Fruit fly (Drosophila melanogaster) whole organism, embryonic: ENCODE data around the gene CDase.
A peak's percentile ranks its signal among the peaks of the same experiment; 100 is the strongest.

Source experiments
- Abd-B ChIP-seq: fragments of 200-800 bp; sonication (Bioruptor generic); optimal IDR thresholded peaks from 2 replicates; lab custom pipeline; 2018; ENCODE audit warnings: missing biosample characterization, mild to moderate bottlenecking, missing genetic modification characterization, moderate library complexity
- Ada2b ChIP-seq: fragments of 200-800 bp; sonication (Bioruptor generic); IDR thresholded peaks from 2 replicates; pipeline ENCODE4 v1.3.6; 2022; ENCODE audit warnings: missing biosample characterization, missing genetic modification characterization
- Aef1 ChIP-seq: fragments of 200-800 bp; sonication (Bioruptor generic); IDR thresholded peaks from 3 replicates; pipeline ENCODE4 v1.3.6; 2022; ENCODE audit warnings: missing biosample characterization, missing genetic modification characterization
- C15 ChIP-seq: fragments of 200-800 bp; sonication (Bioruptor generic); IDR thresholded peaks from 3 replicates; pipeline ENCODE4 v1.3.6; 2022; ENCODE audit warnings: missing biosample characterization, missing genetic modification characterization
- CG10431 ChIP-seq: fragments of 200-800 bp; sonication (Bioruptor generic); optimal IDR thresholded peaks from 3 replicates; lab custom pipeline; 2018; ENCODE audit warnings: missing biosample characterization, mild to moderate bottlenecking, missing genetic modification characterization
- CG11247 ChIP-seq: fragments of 200-800 bp; sonication (Bioruptor generic); IDR thresholded peaks from 2 replicates; pipeline ENCODE4 v1.3.6; 2022; ENCODE audit warnings: missing biosample characterization, missing genetic modification characterization
- CG13624 ChIP-seq: fragments of 200-800 bp; sonication (Bioruptor generic); optimal IDR thresholded peaks from 2 replicates; lab custom pipeline; 2016; ENCODE audit warnings: missing biosample characterization, missing genetic modification characterization
- CG1603 ChIP-seq: fragments of 200-800 bp; sonication (Bioruptor generic); optimal IDR thresholded peaks from 2 replicates; lab custom pipeline; 2019; ENCODE audit warnings: missing biosample characterization, mild to moderate bottlenecking, missing genetic modification characterization, moderate library complexity
- CG16779 ChIP-seq: fragments of 200-800 bp; sonication (Bioruptor generic); IDR thresholded peaks from 2 replicates; pipeline ENCODE4 v1.3.6; 2022; ENCODE audit warnings: missing biosample characterization, missing genetic modification characterization
- CG17912 ChIP-seq: fragments of 200-800 bp; sonication (Bioruptor generic); optimal IDR thresholded peaks from 2 replicates; lab custom pipeline; 2018; ENCODE audit warnings: missing biosample characterization, mild to moderate bottlenecking, missing genetic modification characterization
- CG18011 ChIP-seq: fragments of 200-800 bp; sonication (Bioruptor generic); optimal IDR thresholded peaks from 2 replicates; lab custom pipeline; 2017; ENCODE audit warnings: missing biosample characterization, missing genetic modification characterization, mild to moderate bottlenecking, moderate library complexity, missing genotype
- CG18619 ChIP-seq: fragments of 200-800 bp; sonication (Bioruptor generic); optimal IDR thresholded peaks from 3 replicates; lab custom pipeline; 2017; ENCODE audit warnings: missing biosample characterization, mild to moderate bottlenecking, missing genetic modification characterization
- CG4282 ChIP-seq: fragments of 200-800 bp; sonication (Bioruptor generic); optimal IDR thresholded peaks from 2 replicates; lab custom pipeline; 2016; ENCODE audit warnings: missing biosample characterization, missing genetic modification characterization
- CG4360 ChIP-seq: fragments of 200-800 bp; sonication (Bioruptor generic); IDR thresholded peaks from 2 replicates; pipeline ENCODE4 v1.3.6; 2022; ENCODE audit warnings: missing biosample characterization, missing genetic modification characterization
- CG4730 ChIP-seq: fragments of 200-800 bp; sonication (Bioruptor generic); IDR thresholded peaks from 2 replicates; pipeline ENCODE4 v1.3.6; 2022; ENCODE audit warnings: missing biosample characterization, missing genetic modification characterization
- CG5180 ChIP-seq: fragments of 200-800 bp; sonication (Bioruptor generic); optimal IDR thresholded peaks from 3 replicates; lab custom pipeline; 2017; ENCODE audit warnings: missing biosample characterization, missing genetic modification characterization, mild to moderate bottlenecking, moderate library complexity, missing genetic modification reagents
- CG6765 ChIP-seq: fragments of 200-800 bp; sonication (Bioruptor generic); optimal IDR thresholded peaks from 3 replicates; lab custom pipeline; 2017; ENCODE audit warnings: missing biosample characterization, mild to moderate bottlenecking, missing genetic modification characterization
- CG7786 ChIP-seq: fragments of 200-800 bp; sonication (Bioruptor generic); optimal IDR thresholded peaks from 2 replicates; lab custom pipeline; 2016; ENCODE audit warnings: missing biosample characterization, missing genetic modification characterization
- CG7987 ChIP-seq: fragments of 200-800 bp; sonication (Bioruptor generic); optimal IDR thresholded peaks from 2 replicates; lab custom pipeline; 2018; ENCODE audit warnings: missing biosample characterization, mild to moderate bottlenecking, missing genetic modification characterization, moderate library complexity
- CHES-1-like ChIP-seq: fragments of 200-800 bp; sonication (Bioruptor generic); optimal IDR thresholded peaks from 2 replicates; lab custom pipeline; 2016; ENCODE audit warnings: missing biosample characterization, missing genetic modification characterization
- CTCF ChIP-seq: fragments of 200-800 bp; sonication (Bioruptor generic); optimal IDR thresholded peaks from 2 replicates; lab custom pipeline; 2017; ENCODE audit warnings: missing biosample characterization, mild to moderate bottlenecking, missing genetic modification characterization, moderate library complexity
- Chrac-16 ChIP-seq: fragments of 200-800 bp; sonication (Bioruptor generic); optimal IDR thresholded peaks from 3 replicates; lab custom pipeline; 2016; ENCODE audit warnings: missing biosample characterization, missing genetic modification characterization
- D ChIP-seq, 2 experiments: fragments of 200-800 bp in 1 of 2; fragments of >200 bp in 1 of 2; sonication (Bioruptor generic) in 1 of 2; optimal IDR thresholded peaks; 2 replicates in 1 of 2; 3 replicates in 1 of 2; lab custom pipeline; 2017; ENCODE audit warnings: mild to moderate bottlenecking in 1 of 2, missing biosample characterization in 1 of 2, missing genetic modification characterization in 1 of 2, missing genetic modification reagents in 1 of 2
- Dek ChIP-seq: fragments of 200-800 bp; sonication (Bioruptor generic); optimal IDR thresholded peaks from 3 replicates; lab custom pipeline; 2019; ENCODE audit warnings: missing biosample characterization, mild to moderate bottlenecking, missing genetic modification characterization, moderate library complexity
- Doc3 ChIP-seq: fragments of 200-800 bp; sonication (Bioruptor generic); IDR thresholded peaks from 3 replicates; pipeline ENCODE4 v1.3.6; 2022; ENCODE audit warnings: missing biosample characterization, missing genetic modification characterization; ENCODE audit not compliant: partially characterized antibody
- Drgx ChIP-seq: fragments of 200-800 bp; sonication (Bioruptor generic); IDR thresholded peaks from 2 replicates; pipeline ENCODE4 v1.3.6; 2022; ENCODE audit warnings: missing biosample characterization, missing genetic modification characterization
- Med ChIP-seq: fragments of 200-800 bp; sonication (Bioruptor generic); peaks from one replicate; lab custom pipeline; 2016; ENCODE audit warnings: missing biosample characterization, missing genetic modification characterization, mild to moderate bottlenecking, inconsistent platforms, moderate library complexity
- NFAT ChIP-seq: fragments of 200-800 bp; sonication (Bioruptor generic); IDR thresholded peaks from 2 replicates; pipeline ENCODE4 v1.3.6; 2022; ENCODE audit warnings: missing biosample characterization, missing genetic modification characterization
- Poxn ChIP-seq: fragments of 200-800 bp; sonication (Bioruptor generic); IDR thresholded peaks from 2 replicates; pipeline ENCODE4 v1.3.6; 2022; ENCODE audit warnings: missing biosample characterization, missing genetic modification characterization
- Ptx1 ChIP-seq: fragments of 200-800 bp; sonication (Bioruptor generic); IDR thresholded peaks from 2 replicates; pipeline ENCODE4 v1.3.6; 2022; ENCODE audit warnings: missing biosample characterization, missing genetic modification characterization
- Rx ChIP-seq: fragments of 200-800 bp; sonication (Bioruptor generic); IDR thresholded peaks from 2 replicates; pipeline ENCODE4 v1.3.6; 2022; ENCODE audit warnings: missing biosample characterization, missing genetic modification characterization
- Ssrp ChIP-seq: fragments of 200-800 bp; sonication (Bioruptor generic); optimal IDR thresholded peaks from 2 replicates; lab custom pipeline; 2018; ENCODE audit warnings: missing biosample characterization, mild to moderate bottlenecking, missing genetic modification characterization, moderate library complexity
- btn ChIP-seq: fragments of 200-800 bp; sonication (Bioruptor generic); optimal IDR thresholded peaks from 2 replicates; lab custom pipeline; 2016; ENCODE audit warnings: missing biosample characterization, missing genetic modification characterization
- caup ChIP-seq: fragments of 200-800 bp; sonication (Bioruptor generic); optimal IDR thresholded peaks from 3 replicates; lab custom pipeline; 2017; ENCODE audit warnings: missing biosample characterization, mild to moderate bottlenecking, missing genetic modification characterization, moderate library complexity; ENCODE audit not compliant: severe bottlenecking
- chn ChIP-seq: fragments of 200-800 bp; sonication (Bioruptor generic); optimal IDR thresholded peaks from 2 replicates; lab custom pipeline; 2016; ENCODE audit warnings: missing biosample characterization, missing genetic modification characterization
- ci ChIP-seq: fragments of 200-800 bp; sonication (Bioruptor generic); IDR thresholded peaks from 3 replicates; pipeline ENCODE4 v1.3.6; 2022; ENCODE audit warnings: missing biosample characterization, missing genetic modification characterization
- esg ChIP-seq: fragments of 200-800 bp; sonication (Bioruptor generic); conservative IDR thresholded peaks from 2 replicates; pipeline ENCODE4 v1.3.6; 2022; ENCODE audit warnings: missing biosample characterization, missing genetic modification characterization
- gem ChIP-seq: fragments of 200-800 bp; sonication (Bioruptor generic); optimal IDR thresholded peaks from 2 replicates; lab custom pipeline; 2019; ENCODE audit warnings: missing biosample characterization, mild to moderate bottlenecking, missing genetic modification characterization, moderate library complexity
- grn ChIP-seq: fragments of 200-800 bp; sonication (Bioruptor generic); optimal IDR thresholded peaks from 3 replicates; lab custom pipeline; 2017; ENCODE audit warnings: missing biosample characterization, missing genetic modification characterization
- gro ChIP-seq: fragments of 200-800 bp; sonication (Bioruptor generic); optimal IDR thresholded peaks from 2 replicates; lab custom pipeline; 2016; ENCODE audit warnings: missing biosample characterization, missing genetic modification characterization
- jing ChIP-seq: fragments of 200-800 bp; sonication (Bioruptor generic); optimal IDR thresholded peaks from 2 replicates; lab custom pipeline; 2018; ENCODE audit warnings: missing biosample characterization, mild to moderate bottlenecking, missing genetic modification characterization
- ken ChIP-seq: fragments of 200-800 bp; sonication (Bioruptor generic); IDR thresholded peaks from 3 replicates; pipeline ENCODE4 v1.3.6; 2022; ENCODE audit warnings: missing biosample characterization, missing genetic modification characterization
- lmd ChIP-seq: fragments of 200-800 bp; sonication (Bioruptor generic); IDR thresholded peaks from 2 replicates; pipeline ENCODE4 v1.3.6; 2022; ENCODE audit warnings: missing biosample characterization, missing genetic modification characterization
- lola ChIP-seq, 3 experiments: fragments of >200 bp in 2 of 3; fragments of 200-800 bp in 1 of 3; sonication (Bioruptor generic) in 1 of 3; optimal IDR thresholded peaks; 2 replicates each; lab custom pipeline; 2017 to 2019; ENCODE audit warnings: missing biosample characterization in 3 of 3, missing genetic modification characterization in 3 of 3, mild to moderate bottlenecking in 1 of 3, moderate library complexity in 1 of 3
- maf-S ChIP-seq: fragments of 200-800 bp; sonication (Bioruptor generic); optimal IDR thresholded peaks from 2 replicates; lab custom pipeline; 2016; ENCODE audit warnings: missing biosample characterization, missing genetic modification characterization
- pnt ChIP-seq: fragments of 200-800 bp; sonication (Bioruptor generic); optimal IDR thresholded peaks from 3 replicates; lab custom pipeline; 2016; ENCODE audit warnings: missing biosample characterization, missing genetic modification characterization
- ttk ChIP-seq: fragments of 200-800 bp; sonication (Bioruptor generic); IDR thresholded peaks from 2 replicates; pipeline ENCODE4 v2.1.2; 2022; ENCODE audit warnings: missing biosample characterization, missing genetic modification characterization
- wdn ChIP-seq: fragments of 200-800 bp; sonication (Bioruptor generic); IDR thresholded peaks from 2 replicates; pipeline ENCODE4 v1.3.6; 2022; ENCODE audit warnings: missing biosample characterization, missing genetic modification characterization
- zen ChIP-seq: fragments of 200-800 bp; sonication (Bioruptor generic); optimal IDR thresholded peaks from 3 replicates; lab custom pipeline; 2018; ENCODE audit warnings: missing biosample characterization, mild to moderate bottlenecking, missing genetic modification characterization, moderate library complexity
- zen2 ChIP-seq: fragments of 200-800 bp; sonication (Bioruptor generic); IDR thresholded peaks from 3 replicates; pipeline ENCODE4 v1.3.6; 2022; ENCODE audit warnings: missing biosample characterization, missing genetic modification characterization; ENCODE audit not compliant: partially characterized antibody
- zf30C ChIP-seq: fragments of 200-800 bp; sonication (Bioruptor generic); optimal IDR thresholded peaks from 3 replicates; lab custom pipeline; 2018; ENCODE audit warnings: missing biosample characterization, mild to moderate bottlenecking, missing genetic modification characterization

The CDase gene

DNA sequence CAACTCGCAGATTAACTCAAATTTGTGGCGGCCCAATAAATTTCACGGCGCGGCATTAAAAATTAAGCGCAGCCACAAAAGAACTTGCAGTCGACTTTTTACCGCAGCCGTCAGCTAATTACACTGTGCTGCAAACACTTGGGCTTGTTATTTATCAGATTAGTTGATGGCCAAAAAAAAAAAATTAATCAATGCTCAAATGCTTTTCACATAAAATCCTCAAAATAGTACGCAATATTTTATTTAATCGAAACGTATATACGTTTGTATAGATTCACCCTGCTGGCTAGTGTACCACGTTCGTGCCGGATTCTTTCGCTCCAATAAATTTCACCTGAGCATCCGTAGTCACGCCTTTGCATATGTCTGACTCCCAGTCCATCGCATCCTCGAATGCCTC is 45.5 kb upstream of the CDase start (continued):
- TF ChIP-seq Dek (tag; lab: Kevin White, UChicago) (no peak), Ada2b (GFP tag; lab: Robert Waterston, UW) (peak; percentile 38; the same call in 1 of the 2 replicates), Poxn (GFP tag; lab: Robert Waterston, UW) (no peak), Doc3 (GFP tag; lab: Robert Waterston, UW) (no peak), Ptx1 (GFP tag; lab: Robert Waterston, UW) (peak; percentile 59), gem (tag; lab: Kevin White, UChicago) (peak; percentile 70), grn (GFP tag; lab: Kevin White, UChicago) (no peak), Aef1 (GFP tag; lab: Robert Waterston, UW) (0 out of 3 replicates have a peak, but pooled peaks have one; percentile 15), maf-S (no peak), CTCF (GFP tag; lab: Kevin White, UChicago) (peak; percentile 2), zf30C (GFP tag; lab: Kevin White, UChicago) (no peak), gro (GFP tag; lab: Kevin White, UChicago) (no peak), CG4730 (peak; percentile 18; the same call in 1 of the 2 replicates), CG6765 (GFP tag; lab: Kevin White, UChicago) (no peak), ci (GFP tag; lab: Robert Waterston, UW) (peak; percentile 88), caup (peak; percentile 25), Rx (no peak), Med (peak; percentile 90), CG7786 (GFP tag; lab: Kevin White, UChicago) (peak; percentile 8), CG16779 (GFP tag; lab: Robert Waterston, UW) (no peak), CG1603 (tag; lab: Kevin White, UChicago) (peak; percentile 81), CG7987 (GFP tag; lab: Kevin White, UChicago) (no peak), ttk (GFP tag; lab: Robert Waterston, UW) (peak; percentile 51; the same call in 1 of the 2 replicates), zen2 (no peak), CG10431 (no peak), pnt (peak; percentile 45), CHES-1-like (GFP tag; lab: Kevin White, UChicago) (no peak), btn (peak; percentile 35), lola (GFP tag; optimal IDR thresholded peaks at IDR 0.05; lab: Kevin White, UChicago) (peak in 1 of 3 experiments; percentile 41), zen (tag; lab: Kevin White, UChicago) (peak; percentile 19), CG4282 (GFP tag; lab: Kevin White, UChicago) (no peak), NFAT (GFP tag; lab: Robert Waterston, UW) (0 out of 2 replicates have a peak, but pooled peaks have one; percentile 29), CG13624 (GFP tag; lab: Kevin White, UChicago) (no peak), esg (GFP tag; lab: Robert Waterston, UW) (peak; percentile 59), Chrac-16 (no peak), ken (GFP tag; lab: Robert Waterston, UW) (0 out of 3 replicates have a peak, but pooled peaks have one; percentile 55), CG17912 (GFP tag; lab: Kevin White, UChicago) (no peak), CG18619 (GFP tag; lab: Kevin White, UChicago) (peak; percentile 10), CG5180 (GFP tag; lab: Kevin White, UChicago) (no peak), lmd (peak; percentile 54), wdn (GFP tag; lab: Robert Waterston, UW) (no peak), Ssrp (tag; lab: Kevin White, UChicago) (peak; percentile 58), D (optimal IDR thresholded peaks at IDR 0.05; lab: Kevin White, UChicago) (no peak), D (GFP tag; optimal IDR thresholded peaks at IDR 0.05; lab: Kevin White, UChicago) (peak; percentile 59), C15 (GFP tag; lab: Robert Waterston, UW) (no peak), jing (GFP tag; lab: Kevin White, UChicago) (peak; percentile 13), chn (peak; percentile 17), Abd-B (GFP tag; lab: Kevin White, UChicago) (peak; percentile 9), CG4360 (GFP tag; lab: Robert Waterston, UW) (0 out of 2 replicates have a peak, but pooled peaks have one; percentile 19), Drgx (GFP tag; lab: Robert Waterston, UW) (peak; percentile 39; the same call in 1 of the 2 replicates), CG11247 (GFP tag; lab: Robert Waterston, UW) (peak; percentile 28; the same call in 1 of the 2 replicates), CG18011 (GFP tag; lab: Kevin White, UChicago) (no peak)
